Fruit fly (Drosophila melanogaster) whole organism, embryonic: ENCODE measurements around the gene CG6136.

Experiments used
- BtbVII ChIP-seq: fragments of 200-800 bp; sonication (Bioruptor generic); optimal IDR thresholded peaks from 3 replicates; lab custom pipeline; 2017; ENCODE audit warnings: missing biosample characterization, mild to moderate bottlenecking, missing genetic modification characterization
- CG10267 ChIP-seq: fragments of 200-800 bp; sonication (Bioruptor generic); optimal IDR thresholded peaks from 2 replicates; lab custom pipeline; 2018; ENCODE audit warnings: missing biosample characterization, mild to moderate bottlenecking, missing genetic modification characterization, moderate library complexity
- CG10274 ChIP-seq: fragments of 200-800 bp; sonication (Bioruptor generic); optimal IDR thresholded peaks from 3 replicates; lab custom pipeline; 2017; ENCODE audit warnings: missing biosample characterization, mild to moderate bottlenecking, missing genetic modification characterization
- CG11085 ChIP-seq: fragments of 200-800 bp; sonication (Bioruptor generic); IDR thresholded peaks from 2 replicates; pipeline ENCODE4 v1.3.6; 2022; ENCODE audit warnings: missing biosample characterization, missing genetic modification characterization
- CG12299 ChIP-seq: fragments of 200-800 bp; sonication (Bioruptor generic); optimal IDR thresholded peaks from 2 replicates; lab custom pipeline; 2018; ENCODE audit warnings: missing biosample characterization, mild to moderate bottlenecking, missing genetic modification characterization
- CG12659 ChIP-seq: fragments of 200-800 bp; sonication (Bioruptor generic); optimal IDR thresholded peaks from 3 replicates; lab custom pipeline; 2017; ENCODE audit warnings: mild to moderate bottlenecking, missing biosample characterization, missing genetic modification reagents, missing genetic modification characterization
- CG13296 ChIP-seq: fragments of 200-800 bp; sonication (Bioruptor generic); optimal IDR thresholded peaks from 3 replicates; lab custom pipeline; 2018; ENCODE audit warnings: missing biosample characterization, mild to moderate bottlenecking, missing genetic modification characterization
- CG14014 ChIP-seq: fragments of 200-800 bp; sonication (Bioruptor generic); IDR thresholded peaks from 2 replicates; pipeline ENCODE4 v1.3.6; 2022; ENCODE audit warnings: missing biosample characterization, missing genetic modification characterization
- CG14710 ChIP-seq: fragments of 200-800 bp; sonication (Bioruptor generic); optimal IDR thresholded peaks from 3 replicates; lab custom pipeline; 2019; ENCODE audit warnings: missing biosample characterization, mild to moderate bottlenecking, missing genetic modification characterization, moderate library complexity
- CG16813 ChIP-seq: fragments of 200-800 bp; sonication (Bioruptor generic); IDR thresholded peaks from 3 replicates; pipeline ENCODE4 v1.3.6; 2022; ENCODE audit warnings: missing biosample characterization, missing genetic modification characterization; ENCODE audit not compliant: partially characterized antibody
- CG17361 ChIP-seq: fragments of 200-800 bp; sonication (Bioruptor generic); IDR thresholded peaks from 3 replicates; pipeline ENCODE4 v1.3.6; 2022; ENCODE audit warnings: missing biosample characterization, missing genetic modification characterization
- CG17612 ChIP-seq: fragments of 200-800 bp; sonication (Bioruptor generic); IDR thresholded peaks from 2 replicates; pipeline ENCODE4 v1.3.6; 2022; ENCODE audit warnings: missing biosample characterization, missing genetic modification characterization
- CG2199 ChIP-seq: fragments of 200-800 bp; sonication (Bioruptor generic); IDR thresholded peaks from 3 replicates; pipeline ENCODE4 v1.3.6; 2022; ENCODE audit warnings: missing biosample characterization, missing genetic modification characterization
- CG2889 ChIP-seq: fragments of 200-800 bp; sonication (Bioruptor generic); IDR thresholded peaks from 3 replicates; pipeline ENCODE4 v1.3.6; 2022; ENCODE audit warnings: missing biosample characterization, missing genetic modification characterization
- CG33557 ChIP-seq: fragments of 200-800 bp; sonication (Bioruptor generic); optimal IDR thresholded peaks from 2 replicates; lab custom pipeline; 2019; ENCODE audit warnings: missing biosample characterization, mild to moderate bottlenecking, missing genetic modification characterization, moderate library complexity
- CG4282 ChIP-seq: fragments of 200-800 bp; sonication (Bioruptor generic); optimal IDR thresholded peaks from 2 replicates; lab custom pipeline; 2016; ENCODE audit warnings: missing biosample characterization, missing genetic modification characterization
- CG6272 ChIP-seq: fragments of 200-800 bp; sonication (Bioruptor generic); IDR thresholded peaks from 2 replicates; pipeline ENCODE4 v1.3.6; 2022; ENCODE audit warnings: missing biosample characterization, missing genetic modification characterization
- CG9876 ChIP-seq: fragments of 200-800 bp; sonication (Bioruptor generic); optimal IDR thresholded peaks from 2 replicates; lab custom pipeline; 2016; ENCODE audit warnings: missing biosample characterization, missing genetic modification characterization
- CG9932 ChIP-seq: fragments of 200-800 bp; sonication (Bioruptor generic); IDR thresholded peaks from 2 replicates; pipeline ENCODE4 v1.3.6; 2022; ENCODE audit warnings: missing biosample characterization, missing genetic modification characterization
- CHES-1-like ChIP-seq: fragments of 200-800 bp; sonication (Bioruptor generic); optimal IDR thresholded peaks from 2 replicates; lab custom pipeline; 2016; ENCODE audit warnings: missing biosample characterization, missing genetic modification characterization
- D ChIP-seq, 2 experiments: fragments of 200-800 bp in 1 of 2; fragments of >200 bp in 1 of 2; sonication (Bioruptor generic) in 1 of 2; optimal IDR thresholded peaks; 2 replicates in 1 of 2; 3 replicates in 1 of 2; lab custom pipeline; 2017; ENCODE audit warnings: mild to moderate bottlenecking in 1 of 2, missing biosample characterization in 1 of 2, missing genetic modification characterization in 1 of 2, missing genetic modification reagents in 1 of 2
- Dfd ChIP-seq, 2 experiments: fragments of >200 bp; optimal IDR thresholded peaks; 2 replicates each; lab custom pipeline; 2017; ENCODE audit warnings: missing biosample characterization in 2 of 2, missing genetic modification characterization in 2 of 2
- Ets97D ChIP-seq: fragments of 200-800 bp; sonication (Bioruptor generic); optimal IDR thresholded peaks from 3 replicates; lab custom pipeline; 2016; ENCODE audit warnings: missing biosample characterization, missing genetic modification characterization
- H2.0 ChIP-seq: fragments of 200-800 bp; sonication (Bioruptor generic); IDR thresholded peaks from 2 replicates; pipeline ENCODE4 v1.3.6; 2022; ENCODE audit warnings: missing biosample characterization, missing genetic modification characterization
- Hmr ChIP-seq: fragments of 200-800 bp; sonication (Bioruptor generic); optimal IDR thresholded peaks from 3 replicates; lab custom pipeline; 2017; ENCODE audit warnings: mild to moderate bottlenecking, missing biosample characterization, missing genetic modification reagents, missing genetic modification characterization
- MBD-R2 ChIP-seq: fragments of 200-800 bp; sonication (Bioruptor generic); IDR thresholded peaks from 2 replicates; pipeline ENCODE4 v1.3.6; 2022; ENCODE audit warnings: missing biosample characterization, missing genetic modification characterization
- NFAT ChIP-seq: fragments of 200-800 bp; sonication (Bioruptor generic); IDR thresholded peaks from 2 replicates; pipeline ENCODE4 v1.3.6; 2022; ENCODE audit warnings: missing biosample characterization, missing genetic modification characterization
- Nf-YC ChIP-seq: fragments of 200-800 bp; optimal IDR thresholded peaks from 3 replicates; lab custom pipeline; 2019; ENCODE audit warnings: missing biosample characterization, mild to moderate bottlenecking, missing genetic modification characterization, moderate library complexity
- PHDP ChIP-seq: fragments of 200-800 bp; sonication (Bioruptor generic); optimal IDR thresholded peaks from 3 replicates; lab custom pipeline; 2018; ENCODE audit warnings: missing biosample characterization, mild to moderate bottlenecking, missing genetic modification characterization, moderate library complexity
- Ravus ChIP-seq: fragments of 200-800 bp; sonication (Bioruptor generic); IDR thresholded peaks from 2 replicates; pipeline ENCODE4 v1.3.6; 2022; ENCODE audit warnings: missing biosample characterization, missing genetic modification characterization
- Sin3A ChIP-seq: fragments of >200 bp; optimal IDR thresholded peaks from 2 replicates; lab custom pipeline; 2018
- bsh ChIP-seq, 2 experiments: fragments of 200-800 bp; sonication (Bioruptor generic); optimal IDR thresholded peaks; 2 replicates each; lab custom pipeline; 2017 to 2018; ENCODE audit warnings: mild to moderate bottlenecking in 2 of 2, missing biosample characterization in 2 of 2, missing genetic modification characterization in 2 of 2, moderate library complexity in 1 of 2
- cas ChIP-seq: fragments of 200-800 bp; sonication (Bioruptor generic); IDR thresholded peaks from 2 replicates; pipeline ENCODE4 v1.3.6; 2022; ENCODE audit warnings: missing biosample characterization, missing genetic modification characterization
- chinmo ChIP-seq: fragments of 200-800 bp; sonication (Bioruptor generic); IDR thresholded peaks from 4 replicates; pipeline ENCODE4 v1.3.6; 2022; ENCODE audit warnings: missing biosample characterization, missing genetic modification characterization; ENCODE audit not compliant: partially characterized antibody
- chm ChIP-seq: fragments of 200-800 bp; sonication (Bioruptor generic); IDR thresholded peaks from 2 replicates; pipeline ENCODE4 v1.3.6; 2022; ENCODE audit warnings: missing biosample characterization, missing genetic modification characterization
- dati ChIP-seq: fragments of 200-800 bp; sonication (Bioruptor generic); IDR thresholded peaks from 2 replicates; pipeline ENCODE4 v1.3.6; 2022; ENCODE audit warnings: missing biosample characterization, missing genetic modification characterization
- dmrt11E ChIP-seq: fragments of 200-800 bp; sonication (Bioruptor generic); optimal IDR thresholded peaks from 3 replicates; lab custom pipeline; 2018; ENCODE audit warnings: missing biosample characterization, mild to moderate bottlenecking, missing genetic modification characterization, moderate library complexity
- ham ChIP-seq: fragments of 200-800 bp; sonication (Bioruptor generic); IDR thresholded peaks from 2 replicates; pipeline ENCODE4 v1.3.6; 2022; ENCODE audit warnings: missing biosample characterization, missing genetic modification characterization
- kay ChIP-seq: fragments of 200-800 bp; sonication (Bioruptor generic); optimal IDR thresholded peaks from 2 replicates; lab custom pipeline; 2016; ENCODE audit warnings: missing biosample characterization, missing genetic modification characterization
- ken ChIP-seq: fragments of 200-800 bp; sonication (Bioruptor generic); IDR thresholded peaks from 3 replicates; pipeline ENCODE4 v1.3.6; 2022; ENCODE audit warnings: missing biosample characterization, missing genetic modification characterization
- lov ChIP-seq, 2 experiments: fragments of 200-800 bp in 1 of 2; fragments of >200 bp in 1 of 2; sonication (Bioruptor generic) in 1 of 2; IDR thresholded peaks in 1 of 2; optimal IDR thresholded peaks in 1 of 2; 2 replicates in 1 of 2; 3 replicates in 1 of 2; pipeline versions ENCODE4 v1.3.6 to Lab custom; 2017 to 2022; ENCODE audit warnings: missing biosample characterization in 1 of 2, missing genetic modification characterization in 1 of 2
- org-1 ChIP-seq: fragments of 200-800 bp; sonication (Bioruptor generic); optimal IDR thresholded peaks from 2 replicates; lab custom pipeline; 2017; ENCODE audit warnings: missing biosample characterization, missing genetic modification characterization
- sens ChIP-seq: fragments of 200-800 bp; sonication (Bioruptor generic); peaks from one replicate; lab custom pipeline; 2016; ENCODE audit warnings: missing biosample characterization, missing genetic modification characterization
- sisA ChIP-seq: fragments of 200-800 bp; sonication (Bioruptor generic); IDR thresholded peaks from 2 replicates; pipeline ENCODE4 v1.3.6; 2022; ENCODE audit warnings: missing biosample characterization, missing genetic modification characterization
- slou ChIP-seq: fragments of 200-800 bp; sonication (Bioruptor generic); optimal IDR thresholded peaks from 3 replicates; lab custom pipeline; 2016; ENCODE audit warnings: missing biosample characterization, missing genetic modification characterization
- ssp ChIP-seq: fragments of 200-800 bp; sonication (Bioruptor generic); IDR thresholded peaks from 2 replicates; pipeline ENCODE4 v1.3.6; 2022; ENCODE audit warnings: missing biosample characterization, missing genetic modification characterization
- tap ChIP-seq: fragments of 200-800 bp; optimal IDR thresholded peaks from 3 replicates; lab custom pipeline; 2019; ENCODE audit warnings: missing biosample characterization, mild to moderate bottlenecking, missing genetic modification characterization, moderate library complexity
- trem ChIP-seq: fragments of 200-800 bp; optimal IDR thresholded peaks from 3 replicates; lab custom pipeline; 2019; ENCODE audit warnings: missing biosample characterization, mild to moderate bottlenecking, missing genetic modification characterization, moderate library complexity
- vnd ChIP-seq: fragments of 200-800 bp; sonication (Bioruptor generic); IDR thresholded peaks from 3 replicates; pipeline ENCODE4 v1.3.6; 2022; ENCODE audit warnings: missing biosample characterization, missing genetic modification characterization; ENCODE audit not compliant: partially characterized antibody
- zf30C ChIP-seq: fragments of 200-800 bp; sonication (Bioruptor generic); optimal IDR thresholded peaks from 3 replicates; lab custom pipeline; 2018; ENCODE audit warnings: missing biosample characterization, mild to moderate bottlenecking, missing genetic modification characterization

The CG6136 gene

DNA sequence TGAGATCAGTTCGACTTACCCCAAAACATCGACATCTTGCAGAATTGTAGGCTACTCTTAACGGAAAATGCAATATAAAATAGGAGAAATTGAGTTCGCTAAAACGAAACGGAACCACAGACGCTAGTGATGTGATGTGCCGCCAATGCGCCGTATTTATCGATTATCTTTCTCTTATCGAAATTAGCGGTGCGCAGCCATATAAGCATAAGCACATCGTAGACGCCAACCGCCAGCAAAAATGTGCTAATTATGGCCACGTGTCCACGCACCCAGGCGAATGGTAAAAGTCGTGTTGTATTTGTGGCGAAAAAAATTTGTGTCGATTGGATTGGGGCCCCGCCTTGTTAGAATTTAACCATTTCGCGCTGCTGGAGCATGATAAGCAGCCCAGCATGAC is 39.0 kb downstream of the CG6136 start, which contains the start of the genes Fkbp39 and Cyfip (continued):
- TF ChIP-seq chinmo (GFP tag; lab: Robert Waterston, UW) (0 out of 4 replicates have a peak, but pooled peaks have one; percentile 65), CG14014 (GFP tag; lab: Robert Waterston, UW) (peak; percentile 51; the same call in 1 of the 2 replicates), CG14710 (tag; lab: Kevin White, UChicago) (peak; percentile 75), ssp (GFP tag; lab: Robert Waterston, UW) (peak; percentile 31; the same call in 1 of the 2 replicates), D (optimal IDR thresholded peaks at IDR 0.05; lab: Kevin White, UChicago) (peak; percentile 57), D (GFP tag; optimal IDR thresholded peaks at IDR 0.05; lab: Kevin White, UChicago) (no peak), Sin3A (lab: Kevin White, UChicago) (peak; percentile 84), CG10267 (tag; lab: Kevin White, UChicago) (peak; percentile 60), trem (peak; percentile 80), CG17612 (GFP tag; lab: Robert Waterston, UW) (no peak), ken (peak; percentile 66; the same call in 2 of the 3 replicates), BtbVII (GFP tag; lab: Kevin White, UChicago) (no peak), CHES-1-like (GFP tag; lab: Kevin White, UChicago) (peak; percentile 92), Hmr (GFP tag; lab: Kevin White, UChicago) (peak; percentile 78), CG12659 (peak; percentile 91), dati (GFP tag; lab: Robert Waterston, UW) (no peak), tap (no peak), Dfd (GFP tag; optimal IDR thresholded peaks at IDR 0.05; lab: Kevin White, UChicago) (no peak), lov (optimal IDR thresholded peaks at IDR 0.05; lab: Kevin White, UChicago) (no peak), lov (GFP tag; IDR thresholded peaks at IDR 0.05; lab: Robert Waterston, UW) (no peak), H2.0 (GFP tag; lab: Robert Waterston, UW) (no peak), CG13296 (peak; percentile 2), CG11085 (GFP tag; lab: Robert Waterston, UW) (no peak), PHDP (tag; lab: Kevin White, UChicago) (peak; percentile 17), vnd (GFP tag; lab: Robert Waterston, UW) (peak; percentile 44; the same call in 1 of the 3 replicates), cas (GFP tag; lab: Robert Waterston, UW) (no peak; the same call in 1 of the 2 replicates), Nf-YC (tag; lab: Kevin White, UChicago) (no peak), CG9876 (peak; percentile 52), NFAT (GFP tag; lab: Robert Waterston, UW) (peak; percentile 41; the same call in 1 of the 2 replicates), CG10274 (GFP tag; lab: Kevin White, UChicago) (no peak), dmrt11E (tag; lab: Kevin White, UChicago) (no peak), org-1 (GFP tag; lab: Kevin White, UChicago) (no peak), CG12299 (tag; lab: Kevin White, UChicago) (no peak), Ets97D (GFP tag; lab: Kevin White, UChicago) (peak; percentile 95), CG33557 (GFP tag; lab: Kevin White, UChicago) (no peak), CG9932 (peak; percentile 71), ham (GFP tag; lab: Robert Waterston, UW) (no peak), CG2889 (no peak), CG6272 (GFP tag; lab: Robert Waterston, UW) (peak; percentile 43; the same call in 1 of the 2 replicates), CG2199 (GFP tag; lab: Robert Waterston, UW) (no peak), bsh (GFP tag; optimal IDR thresholded peaks at IDR 0.05; lab: Kevin White, UChicago) (peak in 1 of 2 experiments; percentile 16), chm (GFP tag; lab: Robert Waterston, UW) (no peak), slou (GFP tag; lab: Kevin White, UChicago) (peak; percentile 20), sens (peak; percentile 91), zf30C (GFP tag; lab: Kevin White, UChicago) (peak; percentile 27), Ravus (GFP tag; lab: Robert Waterston, UW) (no peak), CG16813 (peak; percentile 74), CG4282 (GFP tag; lab: Kevin White, UChicago) (peak; percentile 35), MBD-R2 (GFP tag; lab: Robert Waterston, UW) (peak; percentile 98), kay (GFP tag; lab: Kevin White, UChicago) (no peak), CG17361 (GFP tag; lab: Robert Waterston, UW) (no peak), sisA (GFP tag; lab: Robert Waterston, UW) (no peak; the same call in 1 of the 2 replicates)
